Worm (Caenorhabditis elegans) whole organism, early embryonic: ENCODE measurements around the gene swt-1.

ENCODE experiments used
- F13C5.2 ChIP-seq: sonication (generic microtip); optimal IDR thresholded peaks from 2 replicates; lab custom pipeline; 2017; ENCODE audit warnings: mild to moderate bottlenecking, missing genetic modification characterization, inconsistent platforms, missing compliant biosample characterization
- aly-1 ChIP-seq: sonication (generic microtip); optimal IDR thresholded peaks from 2 replicates; lab custom pipeline; 2016; ENCODE audit warnings: missing genetic modification characterization, missing compliant biosample characterization
- ama-1 ChIP-seq: fragments of 150-350 bp; optimal IDR thresholded peaks from 2 replicates; lab custom pipeline; 2014
- ceh-13 ChIP-seq: fragments of 200-800 bp; sonication (Bioruptor generic); optimal IDR thresholded peaks from 2 replicates; lab custom pipeline; 2018; ENCODE audit warnings: mild to moderate bottlenecking, missing genetic modification characterization, missing compliant biosample characterization
- ceh-36 ChIP-seq: sonication (generic microtip); optimal IDR thresholded peaks from 2 replicates; lab custom pipeline; 2016; ENCODE audit warnings: missing genetic modification characterization, inconsistent platforms, missing compliant biosample characterization
- ets-7 ChIP-seq: sonication (generic microtip); optimal IDR thresholded peaks from 2 replicates; lab custom pipeline; 2016; ENCODE audit warnings: missing genotype, missing genetic modification characterization, missing compliant biosample characterization
- flt-1 ChIP-seq: fragments of 200-800 bp; sonication (Bioruptor generic); IDR thresholded peaks from 2 replicates; pipeline ENCODE4 v1.3.6; 2022; ENCODE audit warnings: missing genetic modification characterization, missing compliant biosample characterization
- hmbx-1 ChIP-seq: sonication (generic microtip); optimal IDR thresholded peaks from 2 replicates; lab custom pipeline; 2016; ENCODE audit warnings: mild to moderate bottlenecking, missing genetic modification characterization, missing compliant biosample characterization
- hnd-1 ChIP-seq: sonication (generic microtip); optimal IDR thresholded peaks from 2 replicates; lab custom pipeline; 2016; ENCODE audit warnings: missing genetic modification characterization, missing compliant biosample characterization
- scrt-1 ChIP-seq: fragments of 200-800 bp; sonication (Bioruptor generic); IDR thresholded peaks from 2 replicates; pipeline ENCODE4 v1.3.6; 2022; ENCODE audit warnings: missing genetic modification characterization, missing compliant biosample characterization
- sea-1 ChIP-seq: fragments of 200-800 bp; sonication (Bioruptor generic); conservative IDR thresholded peaks from 2 replicates; pipeline ENCODE4 v1.3.6; 2022; ENCODE audit warnings: missing genetic modification characterization, missing compliant biosample characterization
- tbx-37 ChIP-seq: fragments of 200-800 bp; sonication (Bioruptor generic); conservative IDR thresholded peaks from 2 replicates; pipeline ENCODE4 v1.3.6; 2022; ENCODE audit warnings: missing genetic modification reagents, missing genetic modification characterization, missing compliant biosample characterization
- tra-4 ChIP-seq: sonication (generic microtip); optimal IDR thresholded peaks from 2 replicates; lab custom pipeline; 2017; ENCODE audit warnings: missing genetic modification characterization, missing compliant biosample characterization

ce11 chrIV:262460-262859, 44.8 kb upstream of the swt-1 start:
- TF ChIP-seq ama-1 (lab: Kevin White, UChicago) (no peak), flt-1 (GFP tag; lab: Robert Waterston, UW) (no peak), F13C5.2 (tag; lab: Kevin White, UChicago) (no peak), ceh-13 (GFP tag; lab: Kevin White, UChicago) (no peak), hmbx-1 (tag; lab: Kevin White, UChicago) (no peak), scrt-1 (no peak), tbx-37 (GFP tag; lab: Robert Waterston, UW) (no peak), tra-4 (tag; lab: Kevin White, UChicago) (no peak), sea-1 (no peak), ets-7 (tag; lab: Kevin White, UChicago) (no peak), ceh-36 (tag; lab: Kevin White, UChicago) (no peak), hnd-1 (tag; lab: Kevin White, UChicago) (no peak), aly-1 (tag; lab: Kevin White, UChicago) (no peak)
